Fruit fly (Drosophila melanogaster): ENCODE measurements around the gene hth.
A peak's percentile ranks its signal among the peaks of the same experiment; 100 is the strongest.

Gene hth

DNA sequence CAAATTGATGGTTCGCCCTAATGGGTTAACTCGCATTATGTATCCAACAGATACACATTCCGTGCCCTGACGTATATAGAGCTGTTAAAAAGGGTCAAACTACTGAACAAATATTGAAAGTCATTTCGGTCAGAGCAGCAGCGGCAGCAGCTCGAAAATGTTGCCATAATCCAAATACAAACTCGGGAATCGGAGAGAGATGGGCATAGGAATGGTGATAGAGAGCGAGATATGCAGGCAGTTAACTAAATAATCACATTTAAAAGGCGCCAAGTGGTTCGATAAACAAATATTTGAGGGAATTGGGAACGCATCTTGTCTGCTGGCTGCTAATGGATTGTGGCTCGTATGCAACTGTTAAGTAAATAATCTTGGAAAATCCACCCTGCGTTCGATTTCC is 40.4 kb downstream of the hth start (continued):
- no peak for TF ChIP-seq CG7271 (tag; optimal IDR thresholded peaks at IDR 0.05)
- no peak for TF ChIP-seq scrt (GFP tag; optimal IDR thresholded peaks at IDR 0.05)
- TF ChIP-seq Xbp1 (GFP tag; optimal IDR thresholded peaks at IDR 0.05) = no peak
- TF ChIP-seq CG4707 (GFP tag; optimal IDR thresholded peaks at IDR 0.05) = no peak
- TF ChIP-seq CG2712 (tag; optimal IDR thresholded peaks at IDR 0.05) = no peak
- TF ChIP-seq Mrtf (GFP tag; IDR thresholded peaks at IDR 0.05) = no peak
- no peak for TF ChIP-seq unc-4 (GFP tag; IDR thresholded peaks at IDR 0.05; ENCODE audit: partially characterized antibody)
- TF ChIP-seq NK7.1 (GFP tag; optimal IDR thresholded peaks at IDR 0.05) = no peak
- no peak for TF ChIP-seq bab2 (GFP tag; optimal IDR thresholded peaks at IDR 0.05)
- no peak for TF ChIP-seq Fer3 (tag; optimal IDR thresholded peaks at IDR 0.05)
- TF ChIP-seq CG10543 (GFP tag; optimal IDR thresholded peaks at IDR 0.05) = peak; percentile 10
- TF ChIP-seq Lim3 (GFP tag; IDR thresholded peaks at IDR 0.05) = no peak
- no peak for TF ChIP-seq Gug (GFP tag; IDR thresholded peaks at IDR 0.05)
- TF ChIP-seq z (GFP tag; IDR thresholded peaks at IDR 0.05) = no peak
- TF ChIP-seq Optix (GFP tag; IDR thresholded peaks at IDR 0.05) = no peak
- TF ChIP-seq HLH4C (GFP tag; IDR thresholded peaks at IDR 0.05; ENCODE audit: partially characterized antibody) = no peak
- peak; percentile 22 for TF ChIP-seq gem (tag; optimal IDR thresholded peaks at IDR 0.05)
- no peak for TF ChIP-seq sqz (GFP tag; optimal IDR thresholded peaks at IDR 0.05)
- peak; percentile 65 for TF ChIP-seq CG15696 (tag; optimal IDR thresholded peaks at IDR 0.05)
- TF ChIP-seq al (GFP tag; IDR thresholded peaks at IDR 0.05) = no peak
- no peak for TF ChIP-seq sim (GFP tag; IDR thresholded peaks at IDR 0.05)
- TF ChIP-seq gcm2 (GFP tag; optimal IDR thresholded peaks at IDR 0.05) = no peak
- TF ChIP-seq CG8290 (GFP tag; optimal IDR thresholded peaks at IDR 0.05) = no peak
- no peak for TF ChIP-seq CG8290 (tag; optimal IDR thresholded peaks at IDR 0.05)
- TF ChIP-seq Sox100B (GFP tag; optimal IDR thresholded peaks at IDR 0.05) = no peak
- no peak for TF ChIP-seq CG4820 (GFP tag; optimal IDR thresholded peaks at IDR 0.05)
- no peak for TF ChIP-seq CG1832 (GFP tag; optimal IDR thresholded peaks at IDR 0.05)
- TF ChIP-seq Six4 (GFP tag; optimal IDR thresholded peaks at IDR 0.05) = no peak
- TF ChIP-seq Antp (GFP tag; optimal IDR thresholded peaks at IDR 0.05) = no peak
- TF ChIP-seq fd64A (GFP tag; optimal IDR thresholded peaks at IDR 0.05) = peak; percentile 26
- no peak for TF ChIP-seq pros (GFP tag; optimal IDR thresholded peaks at IDR 0.05)
- TF ChIP-seq Lpt (GFP tag; optimal IDR thresholded peaks at IDR 0.05) = no peak
- no peak for TF ChIP-seq Hr51 (GFP tag; optimal IDR thresholded peaks at IDR 0.05)
- no peak for TF ChIP-seq CG1233 (GFP tag; optimal IDR thresholded peaks at IDR 0.05)
- no peak for TF ChIP-seq CG30403 (GFP tag; optimal IDR thresholded peaks at IDR 0.05)
- no peak for TF ChIP-seq her (GFP tag; optimal IDR thresholded peaks at IDR 0.05)
- no peak for TF ChIP-seq nau (GFP tag; optimal IDR thresholded peaks at IDR 0.05)
- no peak for TF ChIP-seq CG13123 (GFP tag; optimal IDR thresholded peaks at IDR 0.05)
- TF ChIP-seq dysf (GFP tag; IDR thresholded peaks at IDR 0.05) = no peak
- no peak for TF ChIP-seq CG4854 (GFP tag; optimal IDR thresholded peaks at IDR 0.05)
- no peak for TF ChIP-seq Poxn (GFP tag; IDR thresholded peaks at IDR 0.05)
- peak; percentile 6 for TF ChIP-seq CG7987 (GFP tag; optimal IDR thresholded peaks at IDR 0.05)
- 0 out of 3 replicates have a peak, but pooled peaks have one; percentile 20 for TF ChIP-seq ci (GFP tag; IDR thresholded peaks at IDR 0.05)
- TF ChIP-seq emc (GFP tag; optimal IDR thresholded peaks at IDR 0.05) = no peak
- no peak for TF ChIP-seq CG7839 (tag; optimal IDR thresholded peaks at IDR 0.05)
- no peak for TF ChIP-seq trh (GFP tag; optimal IDR thresholded peaks at IDR 0.05)
- TF ChIP-seq fd102C (GFP tag; optimal IDR thresholded peaks at IDR 0.05) = peak; percentile 58
- TF ChIP-seq Eip74EF (GFP tag; optimal IDR thresholded peaks at IDR 0.05) = no peak
- peak; percentile 0 for TF ChIP-seq CG14710 (tag; optimal IDR thresholded peaks at IDR 0.05)
- TF ChIP-seq CG31388 (GFP tag; optimal IDR thresholded peaks at IDR 0.05) = no peak
- no peak for TF ChIP-seq zfh1 (GFP tag; IDR thresholded peaks at IDR 0.05)
- no peak for TF ChIP-seq Mad (GFP tag; optimal IDR thresholded peaks at IDR 0.05)

Data from whole organism, embryonic.